Worm (Caenorhabditis elegans) whole organism, L2 larva: ENCODE data around the gene C33F10.4.
"Not testable (repeated sequence)": the region's sequence is repeated elsewhere in the genome, so short reads cannot be mapped to it uniquely, and the experiment has no call there.

Experiments used
- F13H6.1 ChIP-seq: sonication (generic microtip); optimal IDR thresholded peaks from 2 replicates; lab custom pipeline; 2016; ENCODE audit warnings: missing genetic modification characterization, missing compliant biosample characterization
- R02D3.7 ChIP-seq: fragments of 150-350 bp; optimal IDR thresholded peaks from 2 replicates; lab custom pipeline; 2014; ENCODE audit warnings: missing biosample characterization, missing genetic modification characterization
- ceh-16 ChIP-seq: fragments of 150-350 bp; optimal IDR thresholded peaks from 2 replicates; lab custom pipeline; 2014; ENCODE audit warnings: missing biosample characterization, missing genetic modification characterization
- elt-1 ChIP-seq: fragments of 150-350 bp; optimal IDR thresholded peaks from 2 replicates; lab custom pipeline; 2014; ENCODE audit warnings: missing biosample characterization, missing genetic modification characterization
- lin-39 ChIP-seq: fragments of 150-350 bp; optimal IDR thresholded peaks from 2 replicates; lab custom pipeline; 2014; ENCODE audit warnings: missing biosample characterization, missing genetic modification reagents, missing genetic modification characterization
- mdl-1 ChIP-seq, 2 experiments: fragments of 150-350 bp in 1 of 2; sonication (generic microtip) in 1 of 2; optimal IDR thresholded peaks; 2 replicates each; lab custom pipeline; 2017; ENCODE audit warnings: missing biosample characterization in 2 of 2, missing genetic modification characterization in 2 of 2
- nhr-237 ChIP-seq: fragments of 150-350 bp; optimal IDR thresholded peaks from 2 replicates; lab custom pipeline; 2014; ENCODE audit warnings: missing biosample characterization, missing genetic modification characterization
- nhr-6 ChIP-seq: fragments of 150-350 bp; optimal IDR thresholded peaks from 2 replicates; lab custom pipeline; 2014; ENCODE audit warnings: missing biosample characterization, missing genetic modification characterization

DNA sequence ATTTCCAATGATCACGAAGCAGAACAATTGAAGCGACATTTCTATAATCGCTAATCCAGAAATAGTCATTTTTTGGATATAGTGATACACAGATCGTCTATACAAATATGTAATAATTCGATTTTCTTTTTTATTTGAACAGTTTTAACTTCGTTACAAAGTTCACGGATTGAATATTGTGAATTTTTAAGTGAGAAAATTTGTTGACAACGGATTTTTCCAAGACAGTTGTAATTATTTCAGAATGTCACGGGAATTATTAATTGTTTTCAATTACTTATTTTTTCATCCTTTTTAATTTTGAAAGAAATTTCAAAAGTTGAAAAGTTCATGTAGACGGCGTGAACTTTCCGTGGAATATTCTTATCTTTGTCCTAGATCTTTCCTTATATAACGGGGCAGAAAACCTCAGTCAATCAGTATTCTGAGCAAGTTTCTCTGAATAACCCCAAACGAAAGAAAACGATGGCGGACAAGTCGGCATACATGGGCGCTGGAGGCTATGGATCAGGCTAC lies 46.6 kb downstream of the C33F10.4 start, which contains the start of the genes T23B7.2 and nspd-4:
- TF ChIP-seq nhr-6; ceh-16; lin-39 (tag; lab: Kevin White, UChicago); elt-1; F13H6.1 (tag; lab: Kevin White, UChicago); nhr-237 (tag; lab: Kevin White, UChicago); R02D3.7 (tag; lab: Kevin White, UChicago); mdl-1 (tag; optimal IDR thresholded peaks at IDR 0.05; lab: Kevin White, UChicago): not testable (repeated sequence)
